Worm (Caenorhabditis elegans) whole organism, L3 larva: ENCODE results near the gene Y69A2AR.28.

ENCODE experiments used
- fkh-10 ChIP-seq: sonication (generic microtip); optimal IDR thresholded peaks from 2 replicates; lab custom pipeline; 2017; ENCODE audit warnings: missing biosample characterization, missing genetic modification reagents, missing genetic modification characterization
- lin-15B ChIP-seq: fragments of 150-350 bp; optimal IDR thresholded peaks from 2 replicates; lab custom pipeline; 2014; ENCODE audit warnings: missing biosample characterization, missing genetic modification characterization
- pqm-1 ChIP-seq: fragments of 150-350 bp; optimal IDR thresholded peaks from 2 replicates; lab custom pipeline; 2017; ENCODE audit warnings: missing biosample characterization, missing genetic modification characterization, inconsistent platforms
- sea-2 ChIP-seq: fragments of 150-350 bp; sonication (generic microtip); optimal IDR thresholded peaks from 4 replicates; lab custom pipeline; 2014; ENCODE audit warnings: missing biosample characterization, missing genetic modification reagents, missing genetic modification characterization
- tbx-2 ChIP-seq: sonication (generic microtip); optimal IDR thresholded peaks from 2 replicates; lab custom pipeline; 2016; ENCODE audit warnings: mild to moderate bottlenecking, missing genetic modification characterization, missing compliant biosample characterization
- unc-62 ChIP-seq: fragments of 150-350 bp; sonication (generic microtip); optimal IDR thresholded peaks from 4 replicates; lab custom pipeline; 2014; ENCODE audit warnings: missing biosample characterization, missing genetic modification reagents, missing genetic modification characterization

ce11 chrIV:2603556-2604021 is 9.3 kb downstream of the Y69A2AR.28 start:
- TF ChIP-seq fkh-10 (GFP tag; lab: Kevin White, UChicago) (no peak), sea-2 (no peak), tbx-2 (no peak), lin-15B (no peak), pqm-1 (tag; lab: Kevin White, UChicago) (no peak), unc-62 (GFP tag; lab: Kevin White, UChicago) (no peak)
